Worm (Caenorhabditis elegans) whole organism, young adult: ENCODE results near the gene ras-2.
A peak's percentile ranks its signal among the peaks of the same experiment; 100 is the strongest.

ENCODE experiments used
- F23B12.7 ChIP-seq: sonication (generic microtip); optimal IDR thresholded peaks from 2 replicates; lab custom pipeline; 2017; ENCODE audit warnings: missing genetic modification characterization, mild to moderate bottlenecking, missing compliant biosample characterization, antibody characterized with exemption, moderate library complexity; ENCODE audit not compliant: insufficient read depth
- F52B5.7 ChIP-seq: sonication (generic microtip); optimal IDR thresholded peaks from 2 replicates; lab custom pipeline; 2016; ENCODE audit warnings: mild to moderate bottlenecking, missing genetic modification characterization, missing compliant biosample characterization
- F57A8.1 ChIP-seq: fragments of 200-800 bp; sonication (Bioruptor generic); optimal IDR thresholded peaks from 2 replicates; lab custom pipeline; 2018; ENCODE audit warnings: mild to moderate bottlenecking, missing genetic modification characterization, moderate library complexity, missing compliant biosample characterization
- Y56A3A.18 ChIP-seq: fragments of 200-800 bp; sonication (Bioruptor generic); IDR thresholded peaks from 2 replicates; pipeline ENCODE4 v1.3.6; 2022; ENCODE audit warnings: missing genetic modification reagents, missing genetic modification characterization, missing compliant biosample characterization
- ZK185.1 ChIP-seq: sonication (generic microtip); optimal IDR thresholded peaks from 2 replicates; lab custom pipeline; 2016; ENCODE audit warnings: mild to moderate bottlenecking, missing genetic modification characterization, missing compliant biosample characterization; ENCODE audit not compliant: poor library complexity, severe bottlenecking
- ama-1 ChIP-seq, 3 experiments: fragments of 150-350 bp in 1 of 3; sonication (generic microtip) in 2 of 3; optimal IDR thresholded peaks; 2 replicates each; lab custom pipeline; 2014 to 2018; ENCODE audit warnings: missing biosample characterization in 2 of 3, missing genetic modification characterization in 2 of 3, missing genetic modification reagents in 2 of 3
- ceh-58 ChIP-seq: fragments of 200-800 bp; sonication (Bioruptor generic); IDR thresholded peaks from 2 replicates; pipeline ENCODE4 v1.3.6; 2022; ENCODE audit warnings: missing genetic modification characterization, missing compliant biosample characterization
- ceh-91 ChIP-seq: fragments of 200-800 bp; sonication (Bioruptor generic); IDR thresholded peaks from 2 replicates; pipeline ENCODE4 v1.3.6; 2022; ENCODE audit warnings: missing genetic modification reagents, missing genetic modification characterization, missing compliant biosample characterization
- nhr-27 ChIP-seq: fragments of 200-800 bp; sonication (Bioruptor generic); optimal IDR thresholded peaks from 2 replicates; lab custom pipeline; 2018; ENCODE audit warnings: mild to moderate bottlenecking, missing genetic modification characterization, moderate library complexity, missing compliant biosample characterization
- nhr-80 ChIP-seq: sonication (generic microtip); optimal IDR thresholded peaks from 2 replicates; lab custom pipeline; 2016; ENCODE audit warnings: missing genetic modification characterization, missing compliant biosample characterization
- rec-8 ChIP-seq, 2 experiments: sonication (generic microtip); optimal IDR thresholded peaks; 2 replicates each; lab custom pipeline; 2016; ENCODE audit warnings: mild to moderate bottlenecking in 2 of 2, missing genetic modification characterization in 2 of 2, missing genetic modification reagents in 2 of 2, missing genotype in 2 of 2, missing biosample characterization in 1 of 2, missing compliant biosample characterization in 1 of 2, moderate library complexity in 1 of 2
- rpc-1 ChIP-seq, 2 experiments: fragments of 150-350 bp in 1 of 2; sonication (generic microtip) in 1 of 2; optimal IDR thresholded peaks; 2 replicates each; lab custom pipeline; 2014 to 2018; ENCODE audit warnings: missing biosample characterization in 1 of 2, missing genetic modification characterization in 1 of 2, missing genetic modification reagents in 1 of 2, missing genotype in 1 of 2
- snpc-4 ChIP-seq, 5 experiments: fragments of 150-350 bp in 1 of 5; sonication (generic microtip) in 4 of 5; optimal IDR thresholded peaks; 2 replicates each; lab custom pipeline; 2014 to 2018; ENCODE audit warnings: missing genetic modification characterization in 5 of 5, missing biosample characterization in 3 of 5, antibody characterized with exemption in 2 of 5, mild to moderate bottlenecking in 2 of 5, missing compliant biosample characterization in 2 of 5, missing genotype in 2 of 5, moderate library complexity in 2 of 5, missing genetic modification reagents in 1 of 5

DNA sequence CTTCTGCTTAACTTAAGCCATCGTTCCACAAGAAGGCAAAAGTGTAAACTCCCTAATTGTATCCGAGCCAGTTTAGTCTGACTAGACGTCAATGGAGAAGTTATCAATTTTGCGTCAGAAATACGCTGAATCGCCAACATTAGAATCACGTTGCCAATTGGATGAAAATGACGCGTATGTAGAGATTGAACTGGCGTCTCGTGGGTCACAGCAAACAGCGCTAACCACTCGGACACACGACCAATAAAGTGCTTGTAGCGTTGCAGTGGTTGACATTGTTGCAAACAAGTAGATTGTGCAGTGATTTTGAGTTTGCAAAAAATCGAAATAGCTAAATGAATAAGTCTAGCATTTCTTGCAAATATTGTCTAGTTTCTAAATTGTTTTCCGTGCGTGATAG is 50.3 kb downstream of the ras-2 start:
- no peak for TF ChIP-seq nhr-27
- peak; percentile 74 for TF ChIP-seq F57A8.1 (GFP tag; lab: Kevin White, UChicago)
- TF ChIP-seq ama-1 (optimal IDR thresholded peaks at IDR 0.05; lab: Kevin White, UChicago): no peak
- TF ChIP-seq ama-1 (GFP tag; optimal IDR thresholded peaks at IDR 0.05; lab: Kevin White, UChicago): peak; percentile 87 to 95
- peak; percentile 82 for TF ChIP-seq F23B12.7 (tag; lab: Kevin White, UChicago)
- TF ChIP-seq F52B5.7: peak; percentile 91
- TF ChIP-seq ceh-91 (GFP tag; lab: Robert Waterston, UW): 0 out of 2 replicates have a peak, but pooled peaks have one; percentile 26
- peak; percentile 70 for TF ChIP-seq nhr-80 (tag; lab: Kevin White, UChicago)
- peak; percentile 78 for TF ChIP-seq snpc-4 (GFP tag; optimal IDR thresholded peaks at IDR 0.05; lab: Kevin White, UChicago)
- TF ChIP-seq snpc-4 (tag; optimal IDR thresholded peaks at IDR 0.05; lab: Kevin White, UChicago): peak in 3 of 4 experiments; percentile 2 to 66 (median 42)
- TF ChIP-seq ZK185.1 (tag; lab: Kevin White, UChicago): peak; percentile 85
- peak; percentile 78 to 96 for TF ChIP-seq rec-8 (tag; optimal IDR thresholded peaks at IDR 0.05; lab: Kevin White, UChicago)
- TF ChIP-seq Y56A3A.18 (GFP tag; lab: Robert Waterston, UW): 0 out of 2 replicates have a peak, but pooled peaks have one; percentile 45
- 0 out of 2 replicates have a peak, but pooled peaks have one; percentile 58 for TF ChIP-seq ceh-58
- TF ChIP-seq rpc-1 (optimal IDR thresholded peaks at IDR 0.05; lab: Kevin White, UChicago): peak; percentile 91
- peak; percentile 100 for TF ChIP-seq rpc-1 (tag; optimal IDR thresholded peaks at IDR 0.05; lab: Kevin White, UChicago)
